Worm (Caenorhabditis elegans): ENCODE data around the gene T03F7.7.

ce11 chrV:11290888-11291287 is 20.3 kb upstream of the T03F7.7 start, which contains the start of gene C03E10.1:
- TF ChIP-seq W03F9.2 (tag; optimal IDR thresholded peaks at IDR 0.05) (no peak), him-1 (tag; optimal IDR thresholded peaks at IDR 0.05) (no peak), dao-5 (tag; optimal IDR thresholded peaks at IDR 0.05) (no peak)

Measured in whole organism, L4/young adult.